Fruit fly (Drosophila melanogaster) whole organism, prepupa: ENCODE results near the gene CG6195.
A peak's percentile ranks its signal among the peaks of the same experiment; 100 is the strongest.

Source experiments
- CG10669 ChIP-seq: fragments of 200-800 bp; sonication (Bioruptor generic); optimal IDR thresholded peaks from 3 replicates; lab custom pipeline; 2018; ENCODE audit warnings: missing biosample characterization, mild to moderate bottlenecking, missing genetic modification characterization, moderate library complexity
- CG11762 ChIP-seq: fragments of 200-800 bp; sonication (Bioruptor generic); optimal IDR thresholded peaks from 3 replicates; lab custom pipeline; 2016; ENCODE audit warnings: missing biosample characterization, missing genetic modification characterization; ENCODE audit not compliant: insufficient read depth
- CG15336 ChIP-seq: fragments of 200-800 bp; sonication (Bioruptor generic); IDR thresholded peaks from 2 replicates; pipeline ENCODE4 v1.3.6; 2022; ENCODE audit warnings: missing biosample characterization, missing genetic modification characterization
- CG1621 ChIP-seq: fragments of 200-800 bp; sonication (Bioruptor generic); optimal IDR thresholded peaks from 3 replicates; lab custom pipeline; 2018; ENCODE audit warnings: missing biosample characterization, mild to moderate bottlenecking, missing genetic modification characterization
- CG16779 ChIP-seq: fragments of 200-800 bp; sonication (Bioruptor generic); optimal IDR thresholded peaks from 3 replicates; lab custom pipeline; 2017; ENCODE audit warnings: missing biosample characterization, mild to moderate bottlenecking, missing genetic modification characterization
- CG3032 ChIP-seq: fragments of 200-800 bp; optimal IDR thresholded peaks from 2 replicates; lab custom pipeline; 2019; ENCODE audit warnings: missing biosample characterization, mild to moderate bottlenecking, missing genetic modification characterization, moderate library complexity
- CG32006 ChIP-seq: fragments of 200-800 bp; sonication (Bioruptor generic); optimal IDR thresholded peaks from 3 replicates; lab custom pipeline; 2017; ENCODE audit warnings: missing biosample characterization, mild to moderate bottlenecking, missing genetic modification characterization
- CG34406 ChIP-seq: fragments of 200-800 bp; sonication (Bioruptor generic); optimal IDR thresholded peaks from 3 replicates; lab custom pipeline; 2016; ENCODE audit warnings: missing biosample characterization, missing genetic modification characterization
- CG3919 ChIP-seq: fragments of 200-800 bp; sonication (Bioruptor generic); optimal IDR thresholded peaks from 3 replicates; lab custom pipeline; 2016; ENCODE audit warnings: missing biosample characterization, missing genetic modification characterization
- CG4318 ChIP-seq: fragments of 200-800 bp; sonication (Bioruptor generic); optimal IDR thresholded peaks from 3 replicates; lab custom pipeline; 2017; ENCODE audit warnings: missing biosample characterization, mild to moderate bottlenecking, missing genetic modification characterization
- CG6163 ChIP-seq: fragments of 200-800 bp; sonication (Bioruptor generic); IDR thresholded peaks from 3 replicates; pipeline ENCODE4 v1.3.6; 2022; ENCODE audit warnings: missing biosample characterization, missing genetic modification characterization
- CG6276 ChIP-seq: fragments of 200-800 bp; sonication (Bioruptor generic); optimal IDR thresholded peaks from 2 replicates; lab custom pipeline; 2017; ENCODE audit warnings: missing biosample characterization, mild to moderate bottlenecking, missing genetic modification characterization
- CG6808 ChIP-seq: fragments of 200-800 bp; sonication (Bioruptor generic); optimal IDR thresholded peaks from 3 replicates; lab custom pipeline; 2017; ENCODE audit warnings: missing biosample characterization, missing genetic modification characterization, mild to moderate bottlenecking, moderate library complexity, missing genetic modification reagents
- CG7368 ChIP-seq: fragments of 200-800 bp; sonication (Bioruptor generic); optimal IDR thresholded peaks from 3 replicates; lab custom pipeline; 2016; ENCODE audit warnings: missing biosample characterization, missing genetic modification characterization
- CG8319 ChIP-seq: fragments of 200-800 bp; sonication (Bioruptor generic); optimal IDR thresholded peaks from 3 replicates; lab custom pipeline; 2016; ENCODE audit warnings: missing biosample characterization, missing genetic modification characterization
- CG8632 ChIP-seq: fragments of 200-800 bp; sonication (Bioruptor generic); optimal IDR thresholded peaks from 3 replicates; lab custom pipeline; 2016; ENCODE audit warnings: missing biosample characterization, missing genetic modification characterization
- CG9139 ChIP-seq: fragments of 200-800 bp; sonication (Bioruptor generic); optimal IDR thresholded peaks from 3 replicates; lab custom pipeline; 2017; ENCODE audit warnings: missing biosample characterization, mild to moderate bottlenecking, missing genetic modification characterization
- Eip75B ChIP-seq: fragments of 200-800 bp; sonication (Bioruptor generic); optimal IDR thresholded peaks from 3 replicates; lab custom pipeline; 2016; ENCODE audit warnings: missing biosample characterization, missing genetic modification characterization
- Eip78C ChIP-seq: fragments of 200-800 bp; sonication (Bioruptor generic); peaks from one replicate; lab custom pipeline; 2016; ENCODE audit warnings: missing biosample characterization, missing genetic modification characterization
- Ets21C ChIP-seq: fragments of 200-800 bp; sonication (Bioruptor generic); optimal IDR thresholded peaks from 3 replicates; lab custom pipeline; 2016; ENCODE audit warnings: missing biosample characterization, missing genetic modification characterization
- Ets96B ChIP-seq: fragments of 200-800 bp; optimal IDR thresholded peaks from 2 replicates; lab custom pipeline; 2019; ENCODE audit warnings: missing biosample characterization, mild to moderate bottlenecking, missing genetic modification characterization, moderate library complexity
- Gug ChIP-seq: fragments of 200-800 bp; sonication (Bioruptor generic); IDR thresholded peaks from 2 replicates; pipeline ENCODE4 v1.3.6; 2022; ENCODE audit warnings: missing biosample characterization, missing genetic modification characterization
- Hr38 ChIP-seq: sonication (Bioruptor generic); optimal IDR thresholded peaks from 2 replicates; lab custom pipeline; 2016; ENCODE audit warnings: missing biosample characterization, missing genetic modification characterization
- Met ChIP-seq: fragments of 200-800 bp; sonication (Bioruptor generic); optimal IDR thresholded peaks from 3 replicates; lab custom pipeline; 2016; ENCODE audit warnings: missing biosample characterization, missing genetic modification characterization
- Smox ChIP-seq: fragments of 200-800 bp; sonication (Bioruptor generic); optimal IDR thresholded peaks from 3 replicates; lab custom pipeline; 2016; ENCODE audit warnings: missing biosample characterization, missing genetic modification characterization
- Sox15 ChIP-seq: fragments of 200-800 bp; sonication (Bioruptor generic); optimal IDR thresholded peaks from 3 replicates; lab custom pipeline; 2016; ENCODE audit warnings: missing biosample characterization, missing genetic modification characterization
- achi ChIP-seq: fragments of 200-800 bp; sonication (Bioruptor generic); optimal IDR thresholded peaks from 3 replicates; lab custom pipeline; 2016; ENCODE audit warnings: missing biosample characterization, missing genetic modification characterization
- acj6 ChIP-seq: fragments of 200-800 bp; sonication (Bioruptor generic); optimal IDR thresholded peaks from 3 replicates; lab custom pipeline; 2016; ENCODE audit warnings: missing biosample characterization, missing genetic modification characterization
- dac ChIP-seq: fragments of 200-800 bp; sonication (Bioruptor generic); optimal IDR thresholded peaks from 2 replicates; lab custom pipeline; 2017; ENCODE audit warnings: missing biosample characterization, mild to moderate bottlenecking, missing genetic modification characterization
- dsx ChIP-seq: fragments of 200-800 bp; optimal IDR thresholded peaks from 3 replicates; lab custom pipeline; 2019; ENCODE audit warnings: missing biosample characterization, mild to moderate bottlenecking, missing genetic modification characterization, moderate library complexity; ENCODE audit not compliant: poor library complexity, severe bottlenecking
- eg ChIP-seq: fragments of 200-800 bp; sonication (Bioruptor generic); IDR thresholded peaks from 3 replicates; pipeline ENCODE4 v1.3.6; 2022; ENCODE audit warnings: missing biosample characterization, missing genetic modification characterization
- fd59A ChIP-seq: fragments of 200-800 bp; sonication (Bioruptor generic); optimal IDR thresholded peaks from 2 replicates; lab custom pipeline; 2017; ENCODE audit warnings: missing biosample characterization, mild to moderate bottlenecking, missing genetic modification characterization, missing genetic modification reagents
- fd85E ChIP-seq: fragments of 200-800 bp; sonication (Bioruptor generic); optimal IDR thresholded peaks from 3 replicates; lab custom pipeline; 2016; ENCODE audit warnings: missing biosample characterization, missing genetic modification characterization
- fkh ChIP-seq: fragments of 200-800 bp; sonication (Bioruptor generic); optimal IDR thresholded peaks from 3 replicates; lab custom pipeline; 2017; ENCODE audit warnings: missing biosample characterization, mild to moderate bottlenecking, missing genetic modification characterization, moderate library complexity
- net ChIP-seq: fragments of 200-800 bp; sonication (Bioruptor generic); optimal IDR thresholded peaks from 3 replicates; lab custom pipeline; 2016; ENCODE audit warnings: missing biosample characterization, missing genetic modification characterization
- pdm3 ChIP-seq: fragments of 200-800 bp; sonication (Bioruptor generic); optimal IDR thresholded peaks from 3 replicates; lab custom pipeline; 2016; ENCODE audit warnings: missing biosample characterization, missing genetic modification characterization
- salr ChIP-seq, 2 experiments: fragments of 200-800 bp; sonication (Bioruptor generic); optimal IDR thresholded peaks; 3 replicates each; lab custom pipeline; 2016 to 2018; ENCODE audit warnings: missing biosample characterization in 2 of 2, missing genetic modification characterization in 2 of 2, mild to moderate bottlenecking in 1 of 2
- spab ChIP-seq: fragments of 200-800 bp; sonication (Bioruptor generic); optimal IDR thresholded peaks from 2 replicates; lab custom pipeline; 2017; ENCODE audit warnings: missing biosample characterization, mild to moderate bottlenecking, missing genetic modification characterization, missing genetic modification reagents
- ss ChIP-seq, 2 experiments: fragments of 200-800 bp; sonication (Bioruptor generic); optimal IDR thresholded peaks; 2 replicates in 1 of 2; 3 replicates in 1 of 2; lab custom pipeline; 2017 to 2018; ENCODE audit warnings: mild to moderate bottlenecking in 2 of 2, missing biosample characterization in 2 of 2, missing genetic modification characterization in 2 of 2, moderate library complexity in 1 of 2
- svp ChIP-seq: fragments of 200-800 bp; sonication (Bioruptor generic); peaks from one replicate; lab custom pipeline; 2016; ENCODE audit warnings: missing biosample characterization, missing genetic modification characterization

CG6195 gene

DNA sequence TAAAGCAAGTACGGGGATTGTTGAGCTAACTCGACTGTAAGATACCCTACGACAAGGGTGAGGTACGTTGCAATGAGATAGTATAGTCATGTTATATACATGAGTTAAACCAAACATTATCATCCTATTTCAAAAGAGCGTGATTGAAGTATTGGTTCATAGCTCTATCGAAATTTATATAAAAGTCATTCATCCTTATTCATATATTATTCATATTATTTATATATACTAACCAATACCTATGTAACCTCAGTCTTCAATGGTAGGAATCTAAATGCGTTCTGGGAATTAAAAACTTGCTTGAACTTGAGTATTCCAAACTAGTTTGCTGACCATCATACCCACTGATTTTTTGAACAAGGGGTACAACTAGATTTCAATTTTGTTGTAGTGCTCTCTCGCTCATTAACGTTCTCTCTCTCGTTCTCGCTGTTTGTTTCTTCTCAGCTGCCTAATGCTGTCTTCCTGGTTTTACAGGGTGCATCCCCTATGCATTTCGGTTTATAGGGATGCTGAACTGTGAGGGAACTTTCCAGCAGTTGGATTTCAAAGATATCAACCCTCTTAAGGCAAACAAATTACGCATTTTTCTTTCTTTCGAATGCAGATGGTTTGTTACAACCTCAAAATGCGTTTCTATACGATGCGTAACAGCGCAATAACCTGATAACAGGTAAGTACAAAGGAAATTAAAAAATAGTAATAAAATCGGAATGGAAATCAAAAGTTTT, 20.3 kb downstream of the CG6195 start:
- TF ChIP-seq CG6808 (GFP tag; lab: Kevin White, UChicago) (no peak), CG3919 (GFP tag; lab: Kevin White, UChicago) (peak; percentile 28), spab (peak; percentile 1), CG32006 (GFP tag; lab: Kevin White, UChicago) (peak; percentile 40), acj6 (GFP tag; lab: Kevin White, UChicago) (no peak), CG6276 (GFP tag; lab: Kevin White, UChicago) (peak; percentile 18), CG15336 (GFP tag; lab: Robert Waterston, UW) (0 out of 2 replicates have a peak, but pooled peaks have one; percentile 15), CG3032 (tag; lab: Kevin White, UChicago) (peak; percentile 1), CG10669 (GFP tag; lab: Kevin White, UChicago) (no peak), net (GFP tag; lab: Kevin White, UChicago) (no peak), Ets96B (tag; lab: Kevin White, UChicago) (peak; percentile 15), CG11762 (peak; percentile 26), Gug (no peak), salr (GFP tag; optimal IDR thresholded peaks at IDR 0.05; lab: Kevin White, UChicago) (peak in 1 of 2 experiments; percentile 2), svp (GFP tag; lab: Kevin White, UChicago) (no peak), Met (GFP tag; lab: Kevin White, UChicago) (no peak), Eip78C (peak; percentile 49)

DNA sequence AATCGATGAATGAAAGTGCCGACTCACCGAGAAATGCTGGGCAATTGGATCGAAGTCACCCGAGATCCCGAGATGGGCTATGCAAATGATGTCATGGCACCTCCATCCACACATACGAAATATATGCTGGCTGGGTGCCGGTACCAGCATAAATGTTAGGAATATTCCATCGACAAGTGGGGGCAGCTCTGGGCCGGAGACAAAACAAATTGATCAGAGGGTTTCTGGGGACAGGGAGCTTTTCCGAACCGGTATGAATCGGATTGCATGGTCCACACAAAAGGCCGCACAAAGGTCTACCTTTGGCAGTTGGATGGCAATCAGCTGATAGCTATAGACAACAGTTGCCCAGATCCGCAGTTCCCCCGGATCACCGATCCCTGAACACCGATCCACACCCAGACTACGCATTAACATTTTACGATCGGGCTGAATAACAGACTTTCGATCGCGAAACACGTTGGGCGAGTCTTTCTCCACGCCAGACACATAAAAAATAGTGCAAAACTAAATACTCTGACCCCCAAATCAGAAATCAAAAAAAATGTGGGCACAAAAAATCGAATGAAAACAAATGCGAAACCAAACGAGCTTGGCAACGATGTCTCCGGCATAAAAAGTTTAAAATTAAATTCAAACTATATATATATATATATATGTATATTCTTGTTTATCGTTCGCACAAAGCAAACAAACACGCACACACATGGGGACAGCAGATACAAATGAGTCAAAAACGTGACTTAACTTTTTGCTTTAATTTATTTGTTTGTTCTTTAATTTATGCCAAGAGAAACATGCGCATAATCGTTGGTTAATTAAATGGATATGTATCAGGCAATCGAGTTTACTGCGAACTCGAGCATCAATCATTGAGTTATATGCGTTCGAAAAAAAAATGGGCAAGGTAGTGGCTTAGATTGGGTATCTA, 22.6 kb downstream of the CG6195 start:
- TF ChIP-seq Eip78C (peak; percentile 46), CG6163 (GFP tag; lab: Robert Waterston, UW) (no peak), CG32006 (GFP tag; lab: Kevin White, UChicago) (peak; percentile 28), ss (GFP tag; optimal IDR thresholded peaks at IDR 0.05; lab: Kevin White, UChicago) (peak in 1 of 2 experiments; percentile 27), Ets96B (tag; lab: Kevin White, UChicago) (peak; percentile 6), CG6276 (GFP tag; lab: Kevin White, UChicago) (peak; percentile 30), eg (GFP tag; lab: Robert Waterston, UW) (no peak), achi (GFP tag; lab: Kevin White, UChicago) (peak; percentile 3), dsx (GFP tag; lab: Kevin White, UChicago) (peak; percentile 68)
- TF ChIP-seq, all 60 proteins: peak for 7

DNA sequence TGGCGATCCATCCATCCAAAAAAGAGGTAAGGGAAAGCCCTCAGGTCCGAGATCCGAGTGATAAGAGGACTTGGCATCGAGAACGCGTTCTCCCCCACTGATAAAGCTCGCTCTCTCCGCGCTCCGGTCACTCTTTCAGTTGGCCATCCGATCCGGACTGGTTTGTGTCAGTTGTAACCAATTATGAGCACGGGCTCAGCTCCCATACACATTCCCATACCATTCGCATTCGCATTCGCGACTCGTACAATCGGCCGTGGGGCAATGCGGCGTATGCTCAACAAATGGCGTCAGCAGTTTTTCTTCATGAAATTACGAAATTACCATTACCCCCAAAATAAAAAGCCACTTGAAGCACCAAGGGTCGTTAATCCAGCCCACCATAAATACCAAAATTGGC, 23.7 kb downstream of the CG6195 start:
- TF ChIP-seq CG34406: no peak
- TF ChIP-seq CG10669 (GFP tag; lab: Kevin White, UChicago): no peak
- peak; percentile 10; the same call in 1 of the 3 replicates for TF ChIP-seq CG6163 (GFP tag; lab: Robert Waterston, UW)
- peak; percentile 2 for TF ChIP-seq CG9139 (GFP tag; lab: Kevin White, UChicago)
- TF ChIP-seq CG1621 (tag; lab: Kevin White, UChicago): peak; percentile 63
- peak; percentile 56 for TF ChIP-seq svp (GFP tag; lab: Kevin White, UChicago)
- TF ChIP-seq Eip75B (GFP tag; lab: Kevin White, UChicago): no peak

DNA sequence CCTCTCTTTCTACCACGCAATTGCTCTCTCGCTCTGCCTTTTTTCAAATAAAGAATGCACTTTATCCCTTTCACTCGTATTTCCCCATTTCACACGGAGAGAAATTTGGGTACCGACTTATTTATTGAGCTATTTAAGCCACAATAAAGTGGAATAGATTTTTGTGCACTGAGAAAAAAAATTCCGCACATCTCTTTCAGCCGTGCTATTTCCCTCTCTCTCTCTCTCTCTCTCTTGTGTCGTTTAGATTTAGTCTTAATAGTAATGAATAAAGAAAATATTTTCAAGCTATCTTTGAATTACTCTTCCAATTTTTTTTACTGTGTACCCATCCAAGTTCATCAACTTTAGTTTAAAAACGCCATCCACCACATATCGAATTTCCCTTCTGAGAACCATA, 24.6 kb downstream of the CG6195 start:
- TF ChIP-seq Ets96B (tag; lab: Kevin White, UChicago) (no peak), net (GFP tag; lab: Kevin White, UChicago) (peak; percentile 66), fd85E (no peak), Ets21C (GFP tag; lab: Kevin White, UChicago) (peak; percentile 70), pdm3 (GFP tag; lab: Kevin White, UChicago) (peak; percentile 82), Eip78C (peak; percentile 94), CG16779 (tag; lab: Kevin White, UChicago) (no peak), fd59A (peak; percentile 43), CG3032 (tag; lab: Kevin White, UChicago) (peak; percentile 54), Hr38 (GFP tag; lab: Kevin White, UChicago) (no peak), CG8632 (GFP tag; lab: Kevin White, UChicago) (peak; percentile 69), dsx (GFP tag; lab: Kevin White, UChicago) (no peak), CG8319 (GFP tag; lab: Kevin White, UChicago) (peak; percentile 53), CG6276 (GFP tag; lab: Kevin White, UChicago) (peak; percentile 46), dac (GFP tag; lab: Kevin White, UChicago) (peak; percentile 22), achi (GFP tag; lab: Kevin White, UChicago) (peak; percentile 70), Smox (peak; percentile 76), spab (peak; percentile 32), CG4318 (peak; percentile 59), fkh (GFP tag; lab: Kevin White, UChicago) (no peak), Sox15 (peak; percentile 66), CG7368 (GFP tag; lab: Kevin White, UChicago) (peak; percentile 25)
